Worm (Caenorhabditis elegans): Measurements from ENCODE around the gene dsl-1.

The dsl-1 gene

ce11 chrIV:1231589-1231988 is 23.7 kb upstream of the dsl-1 start, which contains the start of gene W09G12.6:
Gene W09G12.6, plus strand, starts transcription at chrIV:1231889.
- no peak for TF ChIP-seq ceh-79 (tag; optimal IDR thresholded peaks at IDR 0.05)
- TF ChIP-seq mes-4 (tag; optimal IDR thresholded peaks at IDR 0.05): no peak
- TF ChIP-seq F10E7.11 (tag; optimal IDR thresholded peaks at IDR 0.05): no peak
- no peak for TF ChIP-seq C17E4.6 (GFP tag; IDR thresholded peaks at IDR 0.05)
- no peak for TF ChIP-seq lin-40 (tag; optimal IDR thresholded peaks at IDR 0.05)
- no peak for TF ChIP-seq rpc-1 (optimal IDR thresholded peaks at IDR 0.05)
- no peak for TF ChIP-seq rpc-1 (tag; optimal IDR thresholded peaks at IDR 0.05)
- no peak for TF ChIP-seq nfya-2 (GFP tag; IDR thresholded peaks at IDR 0.05)
- no peak for TF ChIP-seq efl-1 (GFP tag; optimal IDR thresholded peaks at IDR 0.05)
- no peak for TF ChIP-seq cebp-1 (GFP tag; IDR thresholded peaks at IDR 0.05)
- no peak for TF ChIP-seq cebp-1 (tag; optimal IDR thresholded peaks at IDR 0.05)
- no peak for TF ChIP-seq ceh-91 (GFP tag; IDR thresholded peaks at IDR 0.05)
- no peak for TF ChIP-seq hlh-12 (tag; optimal IDR thresholded peaks at IDR 0.05)
- TF ChIP-seq ztf-26 (tag; optimal IDR thresholded peaks at IDR 0.05): no peak
- no peak for TF ChIP-seq Y79H2A.3 (GFP tag; conservative IDR thresholded peaks at IDR 0.05)
- no peak for TF ChIP-seq F57A8.1 (GFP tag; optimal IDR thresholded peaks at IDR 0.05)
- TF ChIP-seq tbx-9 (tag; optimal IDR thresholded peaks at IDR 0.05; ENCODE audit: borderline replicate concordance): no peak
- no peak for TF ChIP-seq xnd-1 (tag; optimal IDR thresholded peaks at IDR 0.05)
- no peak for TF ChIP-seq lin-54 (GFP tag; optimal IDR thresholded peaks at IDR 0.05)
- TF ChIP-seq ztf-3 (GFP tag; optimal IDR thresholded peaks at IDR 0.05): no peak

DNA sequence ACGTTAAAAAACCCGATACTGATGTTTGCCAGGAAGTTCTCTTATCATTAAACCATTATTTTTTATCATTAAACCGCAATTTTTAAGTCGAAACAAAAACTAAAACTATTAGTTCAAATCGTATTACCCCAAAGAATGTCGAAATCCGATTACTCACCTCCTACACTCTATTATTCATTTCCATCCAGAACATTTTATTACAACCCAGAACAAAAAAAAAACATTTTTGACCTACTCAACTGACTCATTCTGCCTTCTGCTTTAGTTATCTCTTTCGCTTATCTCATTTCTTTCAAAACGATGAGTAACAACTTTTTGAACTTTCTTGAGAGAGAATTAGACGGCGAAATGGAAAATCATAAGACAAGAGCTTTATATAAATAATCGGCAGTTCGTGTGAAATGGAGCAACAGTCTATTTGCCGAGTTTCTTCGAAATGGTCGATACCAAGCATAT is 20.8 kb upstream of the dsl-1 start, which contains the start of gene W09G12.7:
Gene W09G12.7, plus strand, starts transcription at position 406 of the 456 bp plus-strand sequence.
- TF ChIP-seq nhr-80 (tag; optimal IDR thresholded peaks at IDR 0.05) (peak; percentile 48), sptf-2 (GFP tag; optimal IDR thresholded peaks at IDR 0.05) (no peak)

DNA sequence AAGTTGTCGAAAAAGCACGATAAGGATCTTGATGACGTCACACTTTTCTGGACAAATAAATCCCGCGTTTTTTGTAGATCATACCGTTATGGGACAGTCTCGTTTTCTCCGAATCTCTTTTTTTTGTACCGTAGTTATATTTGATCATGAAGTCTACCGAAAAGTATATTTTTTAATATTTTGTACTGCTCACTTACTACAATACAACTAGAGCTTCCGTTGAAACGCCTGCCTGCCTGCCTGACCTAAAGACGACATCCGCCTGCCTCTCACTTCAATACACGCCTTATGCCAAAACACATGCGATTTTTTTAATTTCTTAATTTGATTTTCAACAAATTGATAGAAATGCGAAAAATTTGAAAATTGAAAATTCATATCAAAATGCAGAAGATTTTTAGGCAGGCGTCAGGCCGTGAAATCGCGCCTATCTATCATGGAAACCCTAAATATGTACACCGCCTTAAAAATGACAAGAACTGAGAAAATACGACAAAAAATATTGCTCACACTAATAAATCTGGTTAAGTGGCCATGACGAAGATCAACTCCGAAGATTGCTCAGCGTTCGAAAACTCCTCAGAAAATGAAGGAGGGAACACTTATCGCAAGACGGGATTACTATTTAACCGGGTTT is 17.8 kb upstream of the dsl-1 start, which contains the start of gene W09G12.8:
Gene W09G12.8, plus strand, starts transcription at position 587 of the 637 bp plus-strand sequence.
- TF ChIP-seq snpc-3.4 (tag; optimal IDR thresholded peaks at IDR 0.05) (no peak), C17E4.6 (GFP tag; IDR thresholded peaks at IDR 0.05) (no peak), madf-6 (GFP tag; IDR thresholded peaks at IDR 0.05) (no peak), lag-1 (GFP tag; IDR thresholded peaks at IDR 0.05) (no peak), chd-7 (tag; optimal IDR thresholded peaks at IDR 0.05) (no peak), madf-8 (GFP tag; conservative IDR thresholded peaks at IDR 0.05) (no peak), pha-4 (tag; optimal IDR thresholded peaks at IDR 0.05) (no peak), rcor-1 (GFP tag; IDR thresholded peaks at IDR 0.05) (no peak), ztf-28 (GFP tag; IDR thresholded peaks at IDR 0.05) (no peak), ama-1 (optimal IDR thresholded peaks at IDR 0.05) (no peak), ama-1 (GFP tag; optimal IDR thresholded peaks at IDR 0.05) (no peak)

DNA sequence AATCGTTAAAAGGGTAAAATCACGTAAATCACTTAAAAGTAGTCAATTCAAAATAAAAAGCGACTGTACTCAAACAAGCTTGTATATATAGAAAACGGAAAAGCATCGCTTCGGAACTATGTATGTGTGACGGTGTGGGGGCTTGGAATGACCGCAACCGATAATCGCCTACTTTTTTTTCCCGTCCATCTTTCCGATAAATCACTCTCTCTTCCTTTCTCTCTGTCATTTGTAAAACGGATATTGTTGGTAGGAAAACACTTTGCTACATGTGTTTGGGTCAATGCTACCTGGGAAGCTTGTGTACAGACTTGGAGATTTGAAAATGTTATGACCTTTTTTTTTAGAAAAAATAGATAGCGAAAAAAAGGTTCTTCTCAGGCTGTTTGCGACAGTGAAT is 16.9 kb upstream of the dsl-1 start:
- TF ChIP-seq nfya-2 (GFP tag; IDR thresholded peaks at IDR 0.05) (no peak), dpff-1 (tag; optimal IDR thresholded peaks at IDR 0.05) (no peak), mes-4 (tag; optimal IDR thresholded peaks at IDR 0.05) (no peak), ceh-27 (GFP tag; optimal IDR thresholded peaks at IDR 0.05) (no peak), Y79H2A.3 (GFP tag; conservative IDR thresholded peaks at IDR 0.05) (no peak), nhr-120 (GFP tag; IDR thresholded peaks at IDR 0.05) (no peak), ZK185.1 (tag; optimal IDR thresholded peaks at IDR 0.05; ENCODE audit: poor library complexity, severe bottlenecking) (no peak), sea-2 (GFP tag; IDR thresholded peaks at IDR 0.05) (no peak), attf-5 (GFP tag; optimal IDR thresholded peaks at IDR 0.05) (no peak), F37B4.10 (GFP tag; IDR thresholded peaks at IDR 0.05) (no peak), repo-1 (tag; optimal IDR thresholded peaks at IDR 0.05) (no peak)

Data from whole organism, young adult.